Worm (Caenorhabditis elegans) whole organism, young adult: ENCODE results near the gene C40C9.4.

Experiments
- B0019.2 ChIP-seq: fragments of 200-800 bp; sonication (Bioruptor generic); conservative IDR thresholded peaks from 2 replicates; pipeline ENCODE4 v1.3.6; 2022; ENCODE audit warnings: missing genetic modification reagents, missing genetic modification characterization, missing compliant biosample characterization
- B0035.1 ChIP-seq: sonication (generic microtip); optimal IDR thresholded peaks from 2 replicates; lab custom pipeline; 2016; ENCODE audit warnings: missing genetic modification characterization, mild to moderate bottlenecking, missing compliant biosample characterization, missing genotype, missing genetic modification reagents
- B0336.3 ChIP-seq: fragments of 200-800 bp; sonication (Bioruptor generic); IDR thresholded peaks from 2 replicates; pipeline ENCODE4 v1.3.6; 2022; ENCODE audit warnings: missing genetic modification characterization, missing compliant biosample characterization
- D2030.7 ChIP-seq: fragments of 200-800 bp; sonication (Bioruptor generic); IDR thresholded peaks from 2 replicates; pipeline ENCODE4 v1.3.6; 2022; ENCODE audit warnings: missing genetic modification reagents, missing genetic modification characterization, missing compliant biosample characterization
- F10E7.11 ChIP-seq: sonication (generic microtip); optimal IDR thresholded peaks from 2 replicates; lab custom pipeline; 2017; ENCODE audit warnings: mild to moderate bottlenecking, missing genetic modification characterization, moderate library complexity, missing compliant biosample characterization
- F33H1.4 ChIP-seq: fragments of 200-800 bp; sonication (Bioruptor generic); IDR thresholded peaks from 2 replicates; pipeline ENCODE4 v1.3.6; 2022; ENCODE audit warnings: missing genetic modification reagents, missing genetic modification characterization, missing compliant biosample characterization
- F39B2.1 ChIP-seq: fragments of 200-800 bp; sonication (Bioruptor generic); IDR thresholded peaks from 2 replicates; pipeline ENCODE4 v1.3.6; 2022; ENCODE audit warnings: missing genetic modification reagents, missing genetic modification characterization, missing compliant biosample characterization
- T07F8.4 ChIP-seq: sonication (generic microtip); optimal IDR thresholded peaks from 2 replicates; lab custom pipeline; 2016; ENCODE audit warnings: mild to moderate bottlenecking, missing genetic modification characterization, moderate library complexity, missing compliant biosample characterization
- Y56A3A.18 ChIP-seq: fragments of 200-800 bp; sonication (Bioruptor generic); IDR thresholded peaks from 2 replicates; pipeline ENCODE4 v1.3.6; 2022; ENCODE audit warnings: missing genetic modification reagents, missing genetic modification characterization, missing compliant biosample characterization
- Y67H2A.10 ChIP-seq: fragments of 200-800 bp; sonication (Bioruptor generic); conservative IDR thresholded peaks from 2 replicates; pipeline ENCODE4 v1.3.6; 2022; ENCODE audit warnings: missing genetic modification reagents, missing genetic modification characterization, missing compliant biosample characterization
- ama-1 ChIP-seq, 3 experiments: fragments of 150-350 bp in 1 of 3; sonication (generic microtip) in 2 of 3; optimal IDR thresholded peaks; 2 replicates each; lab custom pipeline; 2014 to 2018; ENCODE audit warnings: missing biosample characterization in 2 of 3, missing genetic modification characterization in 2 of 3, missing genetic modification reagents in 2 of 3
- aptf-2 ChIP-seq: fragments of 200-800 bp; sonication (Bioruptor generic); conservative IDR thresholded peaks from 2 replicates; pipeline ENCODE4 v1.3.6; 2022; ENCODE audit warnings: missing genetic modification reagents, missing genetic modification characterization, missing compliant biosample characterization
- atf-7 ChIP-seq: sonication (generic microtip); optimal IDR thresholded peaks from 2 replicates; lab custom pipeline; 2017; ENCODE audit warnings: mild to moderate bottlenecking, missing genetic modification characterization, missing compliant biosample characterization
- attf-3 ChIP-seq: fragments of 200-800 bp; sonication (Bioruptor generic); conservative IDR thresholded peaks from 2 replicates; pipeline ENCODE4 v1.3.6; 2022; ENCODE audit warnings: missing genetic modification reagents, missing genetic modification characterization, missing compliant biosample characterization
- attf-6 ChIP-seq: fragments of 200-800 bp; sonication (Bioruptor generic); IDR thresholded peaks from 2 replicates; pipeline ENCODE4 v1.3.6; 2022; ENCODE audit warnings: missing genetic modification reagents, missing genetic modification characterization, missing compliant biosample characterization
- bed-2 ChIP-seq: fragments of 200-800 bp; sonication (Bioruptor generic); IDR thresholded peaks from 2 replicates; pipeline ENCODE4 v1.3.6; 2022; ENCODE audit warnings: missing genetic modification reagents, missing genetic modification characterization, missing compliant biosample characterization
- ccch-3 ChIP-seq: fragments of 200-800 bp; sonication (Bioruptor generic); optimal IDR thresholded peaks from 2 replicates; lab custom pipeline; 2018; ENCODE audit warnings: mild to moderate bottlenecking, missing genetic modification characterization, missing compliant biosample characterization
- cebp-1 ChIP-seq, 2 experiments: fragments of 200-800 bp in 1 of 2; sonication (Bioruptor generic) in 1 of 2; sonication (generic microtip) in 1 of 2; IDR thresholded peaks in 1 of 2; optimal IDR thresholded peaks in 1 of 2; 2 replicates each; pipeline versions ENCODE4 v1.3.6 to Lab custom; 2017 to 2022; ENCODE audit warnings: missing compliant biosample characterization in 2 of 2, missing genetic modification characterization in 2 of 2, mild to moderate bottlenecking in 1 of 2, missing genetic modification reagents in 1 of 2, moderate library complexity in 1 of 2
- ceh-27 ChIP-seq: fragments of 200-800 bp; sonication (Bioruptor generic); optimal IDR thresholded peaks from 2 replicates; lab custom pipeline; 2018; ENCODE audit warnings: mild to moderate bottlenecking, missing genetic modification characterization, moderate library complexity, missing compliant biosample characterization
- ceh-58 ChIP-seq: fragments of 200-800 bp; sonication (Bioruptor generic); IDR thresholded peaks from 2 replicates; pipeline ENCODE4 v1.3.6; 2022; ENCODE audit warnings: missing genetic modification characterization, missing compliant biosample characterization
- ceh-91 ChIP-seq: fragments of 200-800 bp; sonication (Bioruptor generic); IDR thresholded peaks from 2 replicates; pipeline ENCODE4 v1.3.6; 2022; ENCODE audit warnings: missing genetic modification reagents, missing genetic modification characterization, missing compliant biosample characterization
- chd-7 ChIP-seq: sonication (generic microtip); optimal IDR thresholded peaks from 2 replicates; lab custom pipeline; 2016; ENCODE audit warnings: mild to moderate bottlenecking, missing genetic modification characterization, moderate library complexity, missing compliant biosample characterization
- dox-1 ChIP-seq: fragments of 200-800 bp; sonication (Bioruptor generic); IDR thresholded peaks from 2 replicates; pipeline ENCODE4 v1.3.6; 2022; ENCODE audit warnings: missing genetic modification reagents, missing genetic modification characterization, missing compliant biosample characterization
- egl-44 ChIP-seq: fragments of 200-800 bp; sonication (Bioruptor generic); IDR thresholded peaks from 2 replicates; pipeline ENCODE4 v1.3.6; 2022; ENCODE audit warnings: missing genetic modification reagents, missing genetic modification characterization, missing compliant biosample characterization
- ekl-4 ChIP-seq: fragments of 200-800 bp; sonication (Bioruptor generic); IDR thresholded peaks from 2 replicates; pipeline ENCODE4 v1.3.6; 2022; ENCODE audit warnings: missing genetic modification reagents, missing genetic modification characterization, missing compliant biosample characterization
- ets-4 ChIP-seq: fragments of 200-800 bp; sonication (Bioruptor generic); optimal IDR thresholded peaks from 2 replicates; lab custom pipeline; 2018; ENCODE audit warnings: mild to moderate bottlenecking, missing genetic modification characterization, missing compliant biosample characterization
- him-1 ChIP-seq: sonication (generic microtip); optimal IDR thresholded peaks from 2 replicates; lab custom pipeline; 2016; ENCODE audit warnings: missing genotype, missing genetic modification reagents, missing genetic modification characterization, missing compliant biosample characterization
- hsf-1 ChIP-seq: fragments of 200-800 bp; sonication (Bioruptor generic); IDR thresholded peaks from 2 replicates; pipeline ENCODE4 v1.3.6; 2022; ENCODE audit warnings: missing genetic modification reagents, missing genetic modification characterization, missing compliant biosample characterization
- let-526 ChIP-seq: fragments of 200-800 bp; sonication (Bioruptor generic); IDR thresholded peaks from 2 replicates; pipeline ENCODE4 v1.3.6; 2022; ENCODE audit warnings: missing genetic modification reagents, missing genetic modification characterization, missing compliant biosample characterization
- lin-35 ChIP-seq, 3 experiments: fragments of 150-350 bp in 2 of 3; sonication (generic microtip) in 1 of 3; optimal IDR thresholded peaks; 2 replicates each; lab custom pipeline; 2014 to 2018; ENCODE audit warnings: missing biosample characterization in 3 of 3, missing genetic modification characterization in 3 of 3, missing genetic modification reagents in 3 of 3
- lin-40 ChIP-seq: sonication (generic microtip); optimal IDR thresholded peaks from 2 replicates; lab custom pipeline; 2016; ENCODE audit warnings: missing genetic modification characterization, mild to moderate bottlenecking, missing compliant biosample characterization, missing genotype, missing genetic modification reagents
- lsy-27 ChIP-seq: sonication (generic microtip); optimal IDR thresholded peaks from 2 replicates; lab custom pipeline; 2017; ENCODE audit warnings: missing genetic modification characterization, mild to moderate bottlenecking, missing compliant biosample characterization, antibody characterized with exemption, missing genotype, borderline replicate concordance; ENCODE audit not compliant: insufficient read depth
- madf-10 ChIP-seq: sonication (generic microtip); optimal IDR thresholded peaks from 2 replicates; lab custom pipeline; 2016; ENCODE audit warnings: mild to moderate bottlenecking, missing genetic modification characterization, missing compliant biosample characterization
- madf-6 ChIP-seq: fragments of 200-800 bp; sonication (Bioruptor generic); IDR thresholded peaks from 2 replicates; pipeline ENCODE4 v1.3.6; 2022; ENCODE audit warnings: missing genetic modification reagents, missing genetic modification characterization, missing compliant biosample characterization
- madf-8 ChIP-seq: fragments of 200-800 bp; sonication (Bioruptor generic); conservative IDR thresholded peaks from 2 replicates; pipeline ENCODE4 v1.3.6; 2022; ENCODE audit warnings: missing genetic modification reagents, missing genetic modification characterization, missing compliant biosample characterization
- mxl-1 ChIP-seq: sonication (generic microtip); optimal IDR thresholded peaks from 2 replicates; lab custom pipeline; 2016; ENCODE audit warnings: missing genetic modification characterization, missing compliant biosample characterization
- nhr-179 ChIP-seq: sonication (generic microtip); optimal IDR thresholded peaks from 2 replicates; lab custom pipeline; 2016; ENCODE audit warnings: mild to moderate bottlenecking, missing genetic modification characterization, missing compliant biosample characterization
- rpc-1 ChIP-seq, 2 experiments: fragments of 150-350 bp in 1 of 2; sonication (generic microtip) in 1 of 2; optimal IDR thresholded peaks; 2 replicates each; lab custom pipeline; 2014 to 2018; ENCODE audit warnings: missing biosample characterization in 1 of 2, missing genetic modification characterization in 1 of 2, missing genetic modification reagents in 1 of 2, missing genotype in 1 of 2
- sdz-38 ChIP-seq: sonication (generic microtip); optimal IDR thresholded peaks from 2 replicates; lab custom pipeline; 2016; ENCODE audit warnings: missing genotype, missing genetic modification characterization, missing compliant biosample characterization
- snpc-4 ChIP-seq, 5 experiments: fragments of 150-350 bp in 1 of 5; sonication (generic microtip) in 4 of 5; optimal IDR thresholded peaks; 2 replicates each; lab custom pipeline; 2014 to 2018; ENCODE audit warnings: missing genetic modification characterization in 5 of 5, missing biosample characterization in 3 of 5, antibody characterized with exemption in 2 of 5, mild to moderate bottlenecking in 2 of 5, missing compliant biosample characterization in 2 of 5, missing genotype in 2 of 5, moderate library complexity in 2 of 5, missing genetic modification reagents in 1 of 5
- tbp1 ChIP-seq: fragments of 200-800 bp; sonication (Bioruptor generic); optimal IDR thresholded peaks from 2 replicates; lab custom pipeline; 2018; ENCODE audit warnings: mild to moderate bottlenecking, missing genetic modification characterization, missing compliant biosample characterization
- unc-62 ChIP-seq: fragments of 150-350 bp; optimal IDR thresholded peaks from 2 replicates; lab custom pipeline; 2014; ENCODE audit warnings: missing biosample characterization, missing genetic modification reagents, missing genetic modification characterization
- ztf-22 ChIP-seq: fragments of 200-800 bp; sonication (Bioruptor generic); optimal IDR thresholded peaks from 2 replicates; lab custom pipeline; 2018; ENCODE audit warnings: mild to moderate bottlenecking, missing genetic modification characterization, moderate library complexity, missing compliant biosample characterization
- ztf-3 ChIP-seq: fragments of 200-800 bp; sonication (Bioruptor generic); optimal IDR thresholded peaks from 2 replicates; lab custom pipeline; 2018; ENCODE audit warnings: mild to moderate bottlenecking, missing genetic modification characterization, missing compliant biosample characterization

The C40C9.4 gene

ce11 chrX:13697520-13697919 is 46.6 kb downstream of the C40C9.4 start (continued):
- no peak for TF ChIP-seq lsy-27
- no peak for TF ChIP-seq madf-8 (GFP tag; lab: Robert Waterston, UW)
- TF ChIP-seq ama-1 (optimal IDR thresholded peaks at IDR 0.05; lab: Kevin White, UChicago) = no peak
- no peak for TF ChIP-seq ama-1 (GFP tag; optimal IDR thresholded peaks at IDR 0.05; lab: Kevin White, UChicago)
- TF ChIP-seq unc-62 = no peak
- TF ChIP-seq ekl-4 (GFP tag; lab: Robert Waterston, UW) = no peak
- 0 out of 2 replicates have a peak, but pooled peaks have one; percentile 27 for TF ChIP-seq D2030.7
- no peak for TF ChIP-seq atf-7 (tag; lab: Kevin White, UChicago)

- TF ChIP-seq attf-6 (GFP tag; lab: Robert Waterston, UW) (no peak), F39B2.1 (GFP tag; lab: Robert Waterston, UW) (no peak), him-1 (tag; lab: Kevin White, UChicago) (no peak), dox-1 (peak; percentile 98; the same call in 1 of the 2 replicates), nhr-179 (tag; lab: Kevin White, UChicago) (peak; percentile 86), tbp1 (GFP tag; lab: Kevin White, UChicago) (peak; percentile 82), Y67H2A.10 (GFP tag; lab: Robert Waterston, UW) (0 out of 2 replicates have a peak, but pooled peaks have one; percentile 34), let-526 (GFP tag; lab: Robert Waterston, UW) (peak; percentile 92), hsf-1 (GFP tag; lab: Robert Waterston, UW) (no peak), chd-7 (tag; lab: Kevin White, UChicago) (peak; percentile 98), B0019.2 (no peak), ekl-4 (GFP tag; lab: Robert Waterston, UW) (peak; percentile 94), rpc-1 (optimal IDR thresholded peaks at IDR 0.05; lab: Kevin White, UChicago) (peak; percentile 15), rpc-1 (tag; optimal IDR thresholded peaks at IDR 0.05; lab: Kevin White, UChicago) (no peak), ceh-91 (GFP tag; lab: Robert Waterston, UW) (no peak), ets-4 (GFP tag; lab: Kevin White, UChicago) (peak; percentile 93), T07F8.4 (tag; lab: Kevin White, UChicago) (peak; percentile 94), ceh-27 (GFP tag; lab: Kevin White, UChicago) (peak; percentile 99), lin-35 (GFP tag; optimal IDR thresholded peaks at IDR 0.05; lab: Kevin White, UChicago) (peak in 2 of 3 experiments; percentile 88 to 98), ccch-3 (GFP tag; lab: Kevin White, UChicago) (peak; percentile 92), attf-3 (GFP tag; lab: Robert Waterston, UW) (peak; percentile 74), egl-44 (peak; percentile 91), atf-7 (tag; lab: Kevin White, UChicago) (peak; percentile 99), B0035.1 (tag; lab: Kevin White, UChicago) (peak; percentile 96), madf-6 (GFP tag; lab: Robert Waterston, UW) (no peak), F10E7.11 (tag; lab: Kevin White, UChicago) (peak; percentile 99), F33H1.4 (GFP tag; lab: Robert Waterston, UW) (peak; percentile 33), B0336.3 (GFP tag; lab: Robert Waterston, UW) (peak; percentile 99), cebp-1 (GFP tag; IDR thresholded peaks at IDR 0.05; lab: Robert Waterston, UW) (peak; percentile 75), cebp-1 (tag; optimal IDR thresholded peaks at IDR 0.05; lab: Kevin White, UChicago) (peak; percentile 98), ztf-3 (GFP tag; lab: Kevin White, UChicago) (peak; percentile 86), ceh-58 (GFP tag; lab: Robert Waterston, UW) (0 out of 2 replicates have a peak, but pooled peaks have one; percentile 85), madf-10 (tag; lab: Kevin White, UChicago) (peak; percentile 97), Y56A3A.18 (GFP tag; lab: Robert Waterston, UW) (peak; percentile 100), aptf-2 (GFP tag; lab: Robert Waterston, UW) (no peak), sdz-38 (tag; lab: Kevin White, UChicago) (no peak), ztf-22 (peak; percentile 98), lin-40 (tag; lab: Kevin White, UChicago) (peak; percentile 100), snpc-4 (GFP tag; optimal IDR thresholded peaks at IDR 0.05; lab: Kevin White, UChicago) (peak; percentile 42), snpc-4 (tag; optimal IDR thresholded peaks at IDR 0.05; lab: Kevin White, UChicago) (peak; percentile 60 to 91 (median 85)), mxl-1 (peak; percentile 86), bed-2 (0 out of 2 replicates have a peak, but pooled peaks have one; percentile 60)
These were observed 49.8 kb downstream of the C40C9.4 start for ce11 chrX:13700642-13701233.
